Worm (Caenorhabditis elegans) whole organism, L3 larva: ENCODE data around the gene cnc-4.

ENCODE experiments used
- aly-2 ChIP-seq: fragments of 150-350 bp; optimal IDR thresholded peaks from 2 replicates; lab custom pipeline; 2014; ENCODE audit warnings: missing biosample characterization, missing genetic modification characterization
- elt-3 ChIP-seq, 3 experiments: fragments of 150-350 bp in 1 of 3; sonication (generic microtip) in 2 of 3; optimal IDR thresholded peaks; 2 replicates in 2 of 3; 4 replicates in 1 of 3; lab custom pipeline; 2014 to 2017; ENCODE audit warnings: missing biosample characterization in 3 of 3, missing genetic modification characterization in 3 of 3
- mdl-1 ChIP-seq: fragments of 150-350 bp; optimal IDR thresholded peaks from 2 replicates; lab custom pipeline; 2014; ENCODE audit warnings: missing biosample characterization, missing genetic modification characterization
- nhr-25 ChIP-seq: sonication (generic microtip); optimal IDR thresholded peaks from 2 replicates; lab custom pipeline; 2017; ENCODE audit warnings: missing biosample characterization, missing genetic modification characterization
- nhr-43 ChIP-seq: sonication (generic microtip); optimal IDR thresholded peaks from 2 replicates; lab custom pipeline; 2016; ENCODE audit warnings: mild to moderate bottlenecking, missing genetic modification characterization, missing compliant biosample characterization; ENCODE audit not compliant: poor library complexity, severe bottlenecking
- pha-4 ChIP-seq: fragments of 150-350 bp; optimal IDR thresholded peaks from 2 replicates; lab custom pipeline; 2014; ENCODE audit warnings: missing biosample characterization, missing genetic modification reagents, missing genetic modification characterization
- unc-62 ChIP-seq: fragments of 150-350 bp; sonication (generic microtip); optimal IDR thresholded peaks from 4 replicates; lab custom pipeline; 2014; ENCODE audit warnings: missing biosample characterization, missing genetic modification reagents, missing genetic modification characterization

ce11 chrV:1447079-1447478, at the start of gene cnc-4:
- no peak for TF ChIP-seq aly-2 (tag; lab: Kevin White, UChicago)
- TF ChIP-seq unc-62 (GFP tag; lab: Kevin White, UChicago): no peak
- no peak for TF ChIP-seq elt-3 (tag; optimal IDR thresholded peaks at IDR 0.05; lab: Kevin White, UChicago)
- no peak for TF ChIP-seq nhr-43 (tag; lab: Kevin White, UChicago)
- no peak for TF ChIP-seq pha-4
- TF ChIP-seq nhr-25: no peak
- no peak for TF ChIP-seq mdl-1 (tag; lab: Kevin White, UChicago)
